Worm (Caenorhabditis elegans) whole organism, late embryonic: Measurements from ENCODE around the gene F54B8.1.

Source experiments
- ama-1 ChIP-seq: fragments of 150-350 bp; optimal IDR thresholded peaks from 2 replicates; lab custom pipeline; 2014
- elt-4 ChIP-seq: sonication (generic microtip); optimal IDR thresholded peaks from 2 replicates; lab custom pipeline; 2016; ENCODE audit warnings: missing genetic modification characterization, missing compliant biosample characterization
- fax-1 ChIP-seq: sonication (generic microtip); optimal IDR thresholded peaks from 2 replicates; lab custom pipeline; 2016; ENCODE audit warnings: missing genotype, missing genetic modification characterization, missing compliant biosample characterization
- hlh-15 ChIP-seq: sonication (generic microtip); optimal IDR thresholded peaks from 2 replicates; lab custom pipeline; 2016; ENCODE audit warnings: missing genetic modification characterization, missing compliant biosample characterization
- hlh-6 ChIP-seq: sonication (generic microtip); optimal IDR thresholded peaks from 2 replicates; lab custom pipeline; 2016; ENCODE audit warnings: missing genotype, missing genetic modification characterization, missing compliant biosample characterization
- nhr-11 ChIP-seq: fragments of 150-350 bp; optimal IDR thresholded peaks from 2 replicates; lab custom pipeline; 2014; ENCODE audit warnings: missing biosample characterization, missing genetic modification characterization

DNA sequence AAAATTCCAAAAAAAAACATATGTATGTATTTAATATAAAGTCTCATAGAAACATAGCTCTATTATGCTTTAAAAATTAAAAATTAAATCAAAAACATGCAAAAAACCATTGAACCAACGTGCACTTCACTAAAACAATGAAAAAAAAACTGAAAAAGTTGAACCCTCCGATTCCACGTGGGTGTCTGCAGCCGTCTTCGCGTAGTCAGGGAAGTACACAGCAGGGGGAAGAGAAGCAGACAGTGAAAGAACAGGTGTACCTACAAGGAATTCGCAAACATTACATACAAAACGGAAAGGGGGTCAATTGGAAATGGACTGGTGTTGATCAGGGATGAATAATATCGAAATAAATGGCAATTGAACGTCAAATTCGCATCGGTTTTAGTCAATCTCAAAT is 36.6 kb upstream of the F54B8.1 start:
- TF ChIP-seq nhr-11 (tag; lab: Kevin White, UChicago) (no peak), ama-1 (no peak), fax-1 (no peak), hlh-15 (tag; lab: Kevin White, UChicago) (no peak), elt-4 (tag; lab: Kevin White, UChicago) (no peak), hlh-6 (tag; lab: Kevin White, UChicago) (no peak)
